Worm (Caenorhabditis elegans) whole organism, early embryonic: Measurements from ENCODE around the gene C45B2.8.

Experiments used
- B0310.2 ChIP-seq: sonication (generic microtip); optimal IDR thresholded peaks from 2 replicates; lab custom pipeline; 2016; ENCODE audit warnings: mild to moderate bottlenecking, missing genetic modification characterization, missing compliant biosample characterization
- aly-1 ChIP-seq: sonication (generic microtip); optimal IDR thresholded peaks from 2 replicates; lab custom pipeline; 2016; ENCODE audit warnings: missing genetic modification characterization, missing compliant biosample characterization
- ama-1 ChIP-seq: fragments of 150-350 bp; optimal IDR thresholded peaks from 2 replicates; lab custom pipeline; 2014
- ceh-36 ChIP-seq: sonication (generic microtip); optimal IDR thresholded peaks from 2 replicates; lab custom pipeline; 2016; ENCODE audit warnings: missing genetic modification characterization, inconsistent platforms, missing compliant biosample characterization
- flt-1 ChIP-seq: fragments of 200-800 bp; sonication (Bioruptor generic); IDR thresholded peaks from 2 replicates; pipeline ENCODE4 v1.3.6; 2022; ENCODE audit warnings: missing genetic modification characterization, missing compliant biosample characterization
- hmg-4 ChIP-seq: fragments of 200-800 bp; sonication (Bioruptor generic); optimal IDR thresholded peaks from 2 replicates; lab custom pipeline; 2018; ENCODE audit warnings: mild to moderate bottlenecking, missing genetic modification characterization, missing compliant biosample characterization
- scrt-1 ChIP-seq: fragments of 200-800 bp; sonication (Bioruptor generic); IDR thresholded peaks from 2 replicates; pipeline ENCODE4 v1.3.6; 2022; ENCODE audit warnings: missing genetic modification characterization, missing compliant biosample characterization
- tra-4 ChIP-seq: sonication (generic microtip); optimal IDR thresholded peaks from 2 replicates; lab custom pipeline; 2017; ENCODE audit warnings: missing genetic modification characterization, missing compliant biosample characterization

DNA sequence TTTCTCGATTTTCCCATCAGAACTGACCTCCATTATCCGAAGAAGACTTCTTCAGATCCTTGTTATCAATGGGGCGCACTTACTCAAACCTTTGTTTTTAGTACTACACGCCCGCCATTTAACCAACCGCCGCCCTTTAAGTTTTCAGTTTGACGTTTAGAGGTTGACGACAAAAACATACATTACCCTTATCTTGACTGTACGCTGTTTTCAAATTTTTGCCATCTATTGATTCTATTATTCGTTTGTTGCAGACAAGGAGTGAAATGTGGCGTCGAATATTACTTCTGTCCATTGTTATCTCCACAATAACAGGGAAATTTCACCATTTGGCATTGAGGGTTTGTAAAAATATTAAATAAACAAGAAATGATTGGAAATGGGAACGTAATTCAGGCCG, 5.3 kb downstream of the C45B2.8 start, which contains the start of gene C15H9.5:
- TF ChIP-seq scrt-1 (GFP tag; lab: Robert Waterston, UW), result no peak
- no peak for TF ChIP-seq ama-1 (lab: Kevin White, UChicago)
- TF ChIP-seq ceh-36 (tag; lab: Kevin White, UChicago), result no peak
- no peak for TF ChIP-seq aly-1
- no peak for TF ChIP-seq B0310.2
- no peak for TF ChIP-seq hmg-4
- no peak for TF ChIP-seq flt-1
- TF ChIP-seq tra-4 (tag; lab: Kevin White, UChicago), result no peak
